Worm (Caenorhabditis elegans) whole organism, L4/young adult: ENCODE measurements around the gene F46C5.2.
A peak's percentile ranks its signal among the peaks of the same experiment; 100 is the strongest.

ENCODE experiments used
- W03F9.2 ChIP-seq: fragments of 150-350 bp; optimal IDR thresholded peaks from 2 replicates; lab custom pipeline; 2014; ENCODE audit warnings: missing biosample characterization, missing genetic modification characterization
- dao-5 ChIP-seq: sonication (generic microtip); optimal IDR thresholded peaks from 2 replicates; lab custom pipeline; 2016; ENCODE audit warnings: missing genotype, missing genetic modification characterization, moderate library complexity, missing compliant biosample characterization
- him-1 ChIP-seq: sonication (generic microtip); optimal IDR thresholded peaks from 2 replicates; lab custom pipeline; 2016; ENCODE audit warnings: missing genotype, missing genetic modification reagents, missing genetic modification characterization, missing compliant biosample characterization

F46C5.2 gene

DNA sequence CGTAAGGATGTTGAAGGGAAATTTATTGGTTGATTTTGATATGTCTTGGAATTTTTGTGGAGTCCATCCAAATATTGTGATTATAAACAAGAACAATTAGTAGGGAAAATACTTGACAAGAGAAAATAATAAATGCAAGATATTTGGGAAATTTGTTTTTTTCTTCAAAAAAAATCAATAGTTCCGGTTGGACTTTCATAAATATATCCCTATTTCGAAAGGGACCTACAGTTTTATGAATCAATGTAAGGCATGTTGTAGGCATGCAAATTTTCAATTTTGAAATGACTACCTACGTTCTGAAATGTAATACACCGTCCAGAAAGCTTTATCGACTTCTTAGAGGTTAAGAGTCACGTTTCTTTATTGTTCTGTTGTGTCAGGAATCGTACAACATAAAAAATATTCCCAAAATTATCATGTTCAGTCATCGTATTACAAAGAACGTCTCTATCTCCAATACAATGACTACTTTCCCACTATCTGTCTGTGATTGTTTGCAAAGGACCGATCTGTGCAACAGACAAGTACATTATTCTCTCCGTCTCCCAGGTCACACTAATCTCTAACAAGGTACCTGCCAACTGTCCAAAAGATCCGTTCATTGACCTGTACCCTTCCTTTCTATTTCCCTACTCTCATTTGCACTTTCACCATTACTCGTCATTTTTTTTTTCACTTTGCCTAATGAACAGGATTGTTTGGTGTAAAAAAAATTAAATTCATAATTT is 39.1 kb downstream of the F46C5.2 start, which contains the start of gene F07H5.13:
F07H5.13 (plus strand) TSS at position 730 of the 731 bp plus-strand sequence.
- TF ChIP-seq dao-5 (tag; lab: Kevin White, UChicago) (no peak), him-1 (tag; lab: Kevin White, UChicago) (no peak), W03F9.2 (tag; lab: Kevin White, UChicago) (peak; percentile 53)

DNA sequence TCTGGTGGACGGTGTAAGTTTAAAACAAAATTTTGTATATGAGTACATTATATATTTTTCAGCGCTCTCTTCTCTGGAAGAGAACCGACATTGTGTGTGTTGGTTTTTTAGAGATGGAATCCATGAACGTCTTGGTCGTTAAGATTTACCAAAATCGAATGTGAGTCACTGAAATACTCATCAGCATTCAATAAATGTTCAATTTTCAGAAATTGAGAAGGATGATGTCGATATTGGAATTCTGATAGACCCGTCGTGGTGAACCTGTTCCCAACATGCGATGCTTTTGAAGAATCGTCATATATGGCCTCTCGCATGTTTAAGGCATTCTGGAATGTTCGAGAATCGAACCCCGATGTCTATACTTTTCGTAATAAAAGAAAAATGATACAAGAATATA is 40.3 kb downstream of the F46C5.2 start:
- no peak for TF ChIP-seq him-1 (tag; lab: Kevin White, UChicago)
- no peak for TF ChIP-seq W03F9.2 (tag; lab: Kevin White, UChicago)
- TF ChIP-seq dao-5 (tag; lab: Kevin White, UChicago), result no peak

DNA sequence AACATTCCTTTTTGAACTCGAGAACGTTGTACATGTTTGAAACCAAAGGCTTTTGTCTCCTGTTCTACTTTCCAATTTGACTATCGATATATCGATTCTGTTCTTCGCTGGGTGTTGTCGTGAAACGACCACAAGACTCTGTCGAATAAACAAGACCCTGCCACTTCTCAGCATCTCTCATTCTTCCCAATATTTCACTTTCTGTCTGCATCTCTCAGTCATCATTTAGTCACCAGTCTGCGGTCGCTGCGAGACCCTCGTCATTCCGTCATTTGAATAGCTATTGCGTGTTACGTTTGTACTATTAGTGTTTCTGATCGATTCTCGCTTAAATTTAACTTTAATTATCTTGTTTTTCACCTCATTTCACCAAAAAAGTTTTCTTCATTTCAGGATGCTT is 41.7 kb downstream of the F46C5.2 start:
- TF ChIP-seq him-1 (tag; lab: Kevin White, UChicago) (peak; percentile 68), W03F9.2 (tag; lab: Kevin White, UChicago) (peak; percentile 84), dao-5 (tag; lab: Kevin White, UChicago) (no peak)

DNA sequence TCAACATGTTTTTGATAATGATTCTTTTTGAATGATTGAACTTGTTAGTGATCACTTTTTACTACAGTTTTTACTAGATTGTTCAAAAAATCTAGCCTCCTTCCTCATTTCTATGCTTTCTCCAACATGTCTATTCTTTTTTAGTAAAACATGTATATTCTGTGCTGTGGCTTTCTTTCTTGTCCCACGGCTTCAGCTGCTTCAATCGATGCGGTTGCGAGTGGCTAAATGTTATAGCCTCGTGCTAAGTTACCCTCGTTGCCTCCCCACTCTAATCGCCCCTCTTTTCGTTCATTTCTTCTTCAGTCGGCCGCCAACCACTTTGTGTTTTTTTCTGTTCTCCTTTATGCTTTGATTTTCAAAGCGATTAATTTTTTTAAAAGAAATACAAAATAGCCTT is 43.2 kb downstream of the F46C5.2 start:
- no peak for TF ChIP-seq W03F9.2 (tag; lab: Kevin White, UChicago)
- no peak for TF ChIP-seq dao-5 (tag; lab: Kevin White, UChicago)
- TF ChIP-seq him-1 (tag; lab: Kevin White, UChicago), result no peak

DNA sequence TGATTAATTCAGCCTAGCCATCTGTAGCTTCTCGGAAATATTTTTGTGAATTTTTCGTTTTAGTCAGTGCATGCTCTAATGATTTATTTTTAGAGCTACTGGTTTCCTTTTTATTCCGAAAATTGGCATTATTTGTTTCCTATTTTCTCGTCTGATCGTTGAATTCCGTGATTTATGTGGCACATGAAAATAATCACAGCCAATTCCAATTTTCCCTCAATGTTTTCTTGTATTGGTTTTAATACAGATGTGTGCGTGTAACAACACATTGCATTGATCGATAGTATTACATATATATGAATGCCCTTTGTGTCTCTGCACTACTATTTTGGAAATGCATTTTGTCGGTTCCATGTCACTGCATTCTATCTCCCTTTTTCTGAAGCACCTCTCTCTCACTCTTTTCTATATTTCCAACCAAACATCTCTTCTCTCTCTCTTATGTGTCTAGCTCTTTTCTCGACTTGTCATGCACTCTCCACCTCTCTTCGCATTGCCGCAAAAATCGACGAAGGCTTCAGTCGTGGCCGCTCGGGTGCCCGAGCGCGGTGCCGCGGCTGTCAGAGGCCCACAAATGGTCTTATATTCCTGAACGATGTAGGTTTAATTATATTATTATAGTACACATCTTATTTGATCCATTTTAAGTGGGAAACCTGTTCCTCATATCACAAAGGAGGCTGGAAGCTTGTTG is 44.7 kb downstream of the F46C5.2 start:
- TF ChIP-seq him-1 (tag; lab: Kevin White, UChicago) (peak; percentile 56), dao-5 (tag; lab: Kevin White, UChicago) (no peak)

DNA sequence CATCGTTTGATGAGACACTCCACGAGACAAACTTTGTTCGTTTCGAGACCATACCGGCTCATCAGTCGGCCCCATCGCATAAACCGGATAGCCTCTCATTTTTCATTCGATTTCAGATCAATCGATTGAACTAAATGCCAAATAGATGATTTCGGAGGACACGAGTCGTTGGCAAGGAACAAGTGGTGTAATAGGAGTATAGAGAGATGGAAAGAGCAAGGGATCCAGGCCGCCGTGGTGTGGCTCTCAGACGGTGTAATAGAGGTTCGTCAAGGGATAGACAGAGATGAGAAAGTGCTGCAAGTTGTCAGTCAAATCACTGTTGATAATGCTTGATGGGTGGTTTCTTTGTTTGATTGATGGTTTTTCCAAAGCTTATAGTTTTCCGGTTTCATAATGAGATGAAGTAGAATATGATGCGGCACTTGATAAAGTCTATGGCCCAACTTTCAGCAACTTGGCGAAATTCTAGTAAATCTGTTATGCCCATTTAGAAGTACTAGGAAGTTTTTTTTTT is 45.6 kb downstream of the F46C5.2 start, which contains the start of gene sgn-1:
sgn-1 (minus strand) TSS at position 220 of the 517 bp plus-strand sequence.
- TF ChIP-seq W03F9.2 (tag; lab: Kevin White, UChicago), result no peak
- TF ChIP-seq him-1 (tag; lab: Kevin White, UChicago), result no peak
- no peak for TF ChIP-seq dao-5 (tag; lab: Kevin White, UChicago)
